Fruit fly (Drosophila melanogaster): ENCODE measurements around the gene CG16700.
A peak's percentile ranks its signal among the peaks of the same experiment; 100 is the strongest.

CG16700 gene

dm6 chrX:17142940-17143534 is 51.4 kb downstream of the CG16700 start, which contains the start of the genes mei-217 and mei-218 (continued):
- TF ChIP-seq CG10267 (tag; optimal IDR thresholded peaks at IDR 0.05) = peak; percentile 66
- no peak for TF ChIP-seq Optix (GFP tag; IDR thresholded peaks at IDR 0.05)
- TF ChIP-seq CG9727 (GFP tag; optimal IDR thresholded peaks at IDR 0.05) = no peak
- no peak for TF ChIP-seq crp (GFP tag; optimal IDR thresholded peaks at IDR 0.05)
- TF ChIP-seq CG10979 (tag; optimal IDR thresholded peaks at IDR 0.05) = peak; percentile 1
- peak; percentile 8 for TF ChIP-seq CG15696 (tag; optimal IDR thresholded peaks at IDR 0.05)
- TF ChIP-seq Usf (GFP tag; optimal IDR thresholded peaks at IDR 0.05) = no peak
- no peak for TF ChIP-seq CG17385 (GFP tag; optimal IDR thresholded peaks at IDR 0.05)
- peak; percentile 25 for TF ChIP-seq dmrt11E (tag; optimal IDR thresholded peaks at IDR 0.05)
- peak; percentile 46 for TF ChIP-seq CG3995 (GFP tag; optimal IDR thresholded peaks at IDR 0.05)
- peak; percentile 78 for TF ChIP-seq CG16813 (GFP tag; IDR thresholded peaks at IDR 0.05; ENCODE audit: partially characterized antibody)
- no peak for TF ChIP-seq Lpt (GFP tag; optimal IDR thresholded peaks at IDR 0.05)
- TF ChIP-seq grn (GFP tag; optimal IDR thresholded peaks at IDR 0.05) = no peak
- peak; percentile 4 for TF ChIP-seq CG4617 (GFP tag; optimal IDR thresholded peaks at IDR 0.05; ENCODE audit: borderline replicate concordance)
- TF ChIP-seq Trl (optimal IDR thresholded peaks at IDR 0.05) = no peak
- no peak for TF ChIP-seq Trl (GFP tag; optimal IDR thresholded peaks at IDR 0.05)
- TF ChIP-seq CG14710 (tag; optimal IDR thresholded peaks at IDR 0.05) = peak; percentile 62
- TF ChIP-seq twi (tag; optimal IDR thresholded peaks at IDR 0.05) = no peak
- TF ChIP-seq gcm (GFP tag; optimal IDR thresholded peaks at IDR 0.05) = no peak
- TF ChIP-seq CG13287 (GFP tag; IDR thresholded peaks at IDR 0.05; ENCODE audit: partially characterized antibody) = peak; percentile 71
- TF ChIP-seq row (GFP tag; IDR thresholded peaks at IDR 0.05) = peak; percentile 82
- TF ChIP-seq Rx (GFP tag; IDR thresholded peaks at IDR 0.05) = no peak
- TF ChIP-seq inv (GFP tag; IDR thresholded peaks at IDR 0.05; ENCODE audit: partially characterized antibody) = peak; percentile 63
- TF ChIP-seq sug (tag; optimal IDR thresholded peaks at IDR 0.05) = peak; percentile 34
- TF ChIP-seq CG2129 (GFP tag; IDR thresholded peaks at IDR 0.05; ENCODE audit: partially characterized antibody) = peak; percentile 41; the same call in 1 of the 2 replicates
- TF ChIP-seq sens-2 (GFP tag; IDR thresholded peaks at IDR 0.05) = no peak
- TF ChIP-seq CG8388 (GFP tag; optimal IDR thresholded peaks at IDR 0.05) = no peak
- peak; percentile 28; the same call in 1 of the 2 replicates for TF ChIP-seq CG3847 (GFP tag; IDR thresholded peaks at IDR 0.05)
- TF ChIP-seq hkb (optimal IDR thresholded peaks at IDR 0.05) = no peak
- no peak for TF ChIP-seq hkb (GFP tag; IDR thresholded peaks at IDR 0.05)
- peak; percentile 32 for TF ChIP-seq CG13424 (tag; optimal IDR thresholded peaks at IDR 0.05)
- TF ChIP-seq CG17186 (GFP tag; optimal IDR thresholded peaks at IDR 0.05) = no peak
- peak; percentile 66 for TF ChIP-seq sna (GFP tag; IDR thresholded peaks at IDR 0.05; ENCODE audit: partially characterized antibody)
- TF ChIP-seq pzg (GFP tag; optimal IDR thresholded peaks at IDR 0.05) = peak; percentile 38
- no peak for TF ChIP-seq dati (GFP tag; IDR thresholded peaks at IDR 0.05)
- TF ChIP-seq Med (GFP tag) = peak; percentile 58
- TF ChIP-seq NFAT (GFP tag; IDR thresholded peaks at IDR 0.05) = no peak
- TF ChIP-seq CG14965 (GFP tag; optimal IDR thresholded peaks at IDR 0.05; ENCODE audit: borderline replicate concordance) = no peak
- peak; percentile 67 for TF ChIP-seq unc-4 (GFP tag; IDR thresholded peaks at IDR 0.05; ENCODE audit: partially characterized antibody)
- TF ChIP-seq CG14860 (GFP tag; IDR thresholded peaks at IDR 0.05; ENCODE audit: partially characterized antibody) = peak; percentile 66
- TF ChIP-seq ewg (GFP tag; optimal IDR thresholded peaks at IDR 0.05) = no peak
- no peak for TF ChIP-seq Gsc (GFP tag; IDR thresholded peaks at IDR 0.05)
- TF ChIP-seq vnd (GFP tag; IDR thresholded peaks at IDR 0.05; ENCODE audit: partially characterized antibody) = peak; percentile 67
- TF ChIP-seq trem (tag; optimal IDR thresholded peaks at IDR 0.05) = peak; percentile 63
- TF ChIP-seq CG17829 (tag; optimal IDR thresholded peaks at IDR 0.05) = peak; percentile 44
- TF ChIP-seq Dll (GFP tag; IDR thresholded peaks at IDR 0.05; ENCODE audit: partially characterized antibody) = peak; percentile 78
- peak; percentile 28 for TF ChIP-seq Chrac-16 (GFP tag; optimal IDR thresholded peaks at IDR 0.05)
- TF ChIP-seq CG18262 (tag; optimal IDR thresholded peaks at IDR 0.05) = peak; percentile 32
- TF ChIP-seq CG32772 (GFP tag; IDR thresholded peaks at IDR 0.05) = 0 out of 2 replicates have a peak, but pooled peaks have one; percentile 17
